Worm (Caenorhabditis elegans) whole organism, young adult: ENCODE results near the gene acp-1.
A peak's percentile ranks its signal among the peaks of the same experiment; 100 is the strongest.

Experiments used
- B0019.2 ChIP-seq: fragments of 200-800 bp; sonication (Bioruptor generic); conservative IDR thresholded peaks from 2 replicates; pipeline ENCODE4 v1.3.6; 2022; ENCODE audit warnings: missing genetic modification reagents, missing genetic modification characterization, missing compliant biosample characterization
- B0261.1 ChIP-seq: sonication (generic microtip); optimal IDR thresholded peaks from 2 replicates; lab custom pipeline; 2016; ENCODE audit warnings: mild to moderate bottlenecking, missing genetic modification characterization, moderate library complexity, missing compliant biosample characterization
- C06A6.2 ChIP-seq: fragments of 200-800 bp; sonication (Bioruptor generic); conservative IDR thresholded peaks from 2 replicates; pipeline ENCODE4 v1.3.6; 2022; ENCODE audit warnings: missing genetic modification characterization, missing compliant biosample characterization
- F52B5.7 ChIP-seq: sonication (generic microtip); optimal IDR thresholded peaks from 2 replicates; lab custom pipeline; 2016; ENCODE audit warnings: mild to moderate bottlenecking, missing genetic modification characterization, missing compliant biosample characterization
- F55B11.4 ChIP-seq: sonication (generic microtip); optimal IDR thresholded peaks from 2 replicates; lab custom pipeline; 2016; ENCODE audit warnings: missing compliant biosample characterization, missing genetic modification characterization, borderline replicate concordance; ENCODE audit not compliant: insufficient read depth
- Y53G8AR.9 ChIP-seq: fragments of 200-800 bp; sonication (Bioruptor generic); conservative IDR thresholded peaks from 2 replicates; pipeline ENCODE4 v1.3.6; 2022; ENCODE audit warnings: missing genetic modification reagents, missing genetic modification characterization, missing compliant biosample characterization
- Y56A3A.18 ChIP-seq: fragments of 200-800 bp; sonication (Bioruptor generic); IDR thresholded peaks from 2 replicates; pipeline ENCODE4 v1.3.6; 2022; ENCODE audit warnings: missing genetic modification reagents, missing genetic modification characterization, missing compliant biosample characterization
- Y95B8A.8 ChIP-seq: fragments of 200-800 bp; sonication (Bioruptor generic); IDR thresholded peaks from 2 replicates; pipeline ENCODE4 v1.3.6; 2022; ENCODE audit warnings: missing genetic modification reagents, missing genetic modification characterization, missing compliant biosample characterization
- ZK185.1 ChIP-seq: sonication (generic microtip); optimal IDR thresholded peaks from 2 replicates; lab custom pipeline; 2016; ENCODE audit warnings: mild to moderate bottlenecking, missing genetic modification characterization, missing compliant biosample characterization; ENCODE audit not compliant: poor library complexity, severe bottlenecking
- ceh-40 ChIP-seq: fragments of 200-800 bp; sonication (Bioruptor generic); IDR thresholded peaks from 2 replicates; pipeline ENCODE4 v1.3.6; 2022; ENCODE audit warnings: missing genetic modification characterization, missing compliant biosample characterization
- dox-1 ChIP-seq: fragments of 200-800 bp; sonication (Bioruptor generic); IDR thresholded peaks from 2 replicates; pipeline ENCODE4 v1.3.6; 2022; ENCODE audit warnings: missing genetic modification reagents, missing genetic modification characterization, missing compliant biosample characterization
- fkh-3 ChIP-seq: sonication (generic microtip); optimal IDR thresholded peaks from 2 replicates; lab custom pipeline; 2016; ENCODE audit warnings: mild to moderate bottlenecking, missing genetic modification characterization, missing compliant biosample characterization
- hmg-20 ChIP-seq: fragments of 200-800 bp; sonication (Bioruptor generic); IDR thresholded peaks from 2 replicates; pipeline ENCODE4 v1.3.6; 2022; ENCODE audit warnings: missing genetic modification reagents, missing genetic modification characterization, missing compliant biosample characterization
- hrde-1 ChIP-seq: sonication (generic microtip); optimal IDR thresholded peaks from 2 replicates; lab custom pipeline; 2016; ENCODE audit warnings: missing genetic modification characterization, mild to moderate bottlenecking, missing compliant biosample characterization, moderate library complexity, missing genotype, missing genetic modification reagents, borderline replicate concordance
- lin-26 ChIP-seq: fragments of 200-800 bp; sonication (Bioruptor generic); IDR thresholded peaks from 2 replicates; pipeline ENCODE4 v1.3.6; 2022; ENCODE audit warnings: missing genetic modification reagents, missing genetic modification characterization, missing compliant biosample characterization
- lin-35 ChIP-seq, 3 experiments: fragments of 150-350 bp in 2 of 3; sonication (generic microtip) in 1 of 3; optimal IDR thresholded peaks; 2 replicates each; lab custom pipeline; 2014 to 2018; ENCODE audit warnings: missing biosample characterization in 3 of 3, missing genetic modification characterization in 3 of 3, missing genetic modification reagents in 3 of 3
- lin-40 ChIP-seq: sonication (generic microtip); optimal IDR thresholded peaks from 2 replicates; lab custom pipeline; 2016; ENCODE audit warnings: missing genetic modification characterization, mild to moderate bottlenecking, missing compliant biosample characterization, missing genotype, missing genetic modification reagents
- lin-54 ChIP-seq: fragments of 200-800 bp; sonication (Bioruptor generic); optimal IDR thresholded peaks from 2 replicates; lab custom pipeline; 2018; ENCODE audit warnings: mild to moderate bottlenecking, missing genetic modification characterization, missing compliant biosample characterization
- lsy-27 ChIP-seq: sonication (generic microtip); optimal IDR thresholded peaks from 2 replicates; lab custom pipeline; 2017; ENCODE audit warnings: missing genetic modification characterization, mild to moderate bottlenecking, missing compliant biosample characterization, antibody characterized with exemption, missing genotype, borderline replicate concordance; ENCODE audit not compliant: insufficient read depth
- madf-10 ChIP-seq: sonication (generic microtip); optimal IDR thresholded peaks from 2 replicates; lab custom pipeline; 2016; ENCODE audit warnings: mild to moderate bottlenecking, missing genetic modification characterization, missing compliant biosample characterization
- mxl-1 ChIP-seq: sonication (generic microtip); optimal IDR thresholded peaks from 2 replicates; lab custom pipeline; 2016; ENCODE audit warnings: missing genetic modification characterization, missing compliant biosample characterization
- nfya-2 ChIP-seq: fragments of 200-800 bp; sonication (Bioruptor generic); IDR thresholded peaks from 2 replicates; pipeline ENCODE4 v1.3.6; 2022; ENCODE audit warnings: missing genetic modification reagents, missing genetic modification characterization, missing compliant biosample characterization
- nhr-27 ChIP-seq: fragments of 200-800 bp; sonication (Bioruptor generic); optimal IDR thresholded peaks from 2 replicates; lab custom pipeline; 2018; ENCODE audit warnings: mild to moderate bottlenecking, missing genetic modification characterization, moderate library complexity, missing compliant biosample characterization
- pbrm-1 ChIP-seq: fragments of 200-800 bp; sonication (Bioruptor generic); IDR thresholded peaks from 2 replicates; pipeline ENCODE4 v1.3.6; 2022; ENCODE audit warnings: missing genetic modification reagents, missing genetic modification characterization, missing compliant biosample characterization
- pha-4 ChIP-seq: fragments of 150-350 bp; sonication (generic microtip); optimal IDR thresholded peaks from 2 replicates; lab custom pipeline; 2014; ENCODE audit warnings: missing biosample characterization, missing genetic modification reagents, missing genetic modification characterization
- rec-8 ChIP-seq, 2 experiments: sonication (generic microtip); optimal IDR thresholded peaks; 2 replicates each; lab custom pipeline; 2016; ENCODE audit warnings: mild to moderate bottlenecking in 2 of 2, missing genetic modification characterization in 2 of 2, missing genetic modification reagents in 2 of 2, missing genotype in 2 of 2, missing biosample characterization in 1 of 2, missing compliant biosample characterization in 1 of 2, moderate library complexity in 1 of 2
- snpc-3.4 ChIP-seq: sonication (generic microtip); optimal IDR thresholded peaks from 2 replicates; lab custom pipeline; 2017; ENCODE audit warnings: missing genetic modification characterization, mild to moderate bottlenecking, missing compliant biosample characterization, antibody characterized with exemption, moderate library complexity, missing genotype, missing genetic modification reagents
- snpc-4 ChIP-seq, 5 experiments: fragments of 150-350 bp in 1 of 5; sonication (generic microtip) in 4 of 5; optimal IDR thresholded peaks; 2 replicates each; lab custom pipeline; 2014 to 2018; ENCODE audit warnings: missing genetic modification characterization in 5 of 5, missing biosample characterization in 3 of 5, antibody characterized with exemption in 2 of 5, mild to moderate bottlenecking in 2 of 5, missing compliant biosample characterization in 2 of 5, missing genotype in 2 of 5, moderate library complexity in 2 of 5, missing genetic modification reagents in 1 of 5
- tbp1 ChIP-seq: fragments of 200-800 bp; sonication (Bioruptor generic); optimal IDR thresholded peaks from 2 replicates; lab custom pipeline; 2018; ENCODE audit warnings: mild to moderate bottlenecking, missing genetic modification characterization, missing compliant biosample characterization
- tlf-1 ChIP-seq: fragments of 200-800 bp; sonication (Bioruptor generic); optimal IDR thresholded peaks from 2 replicates; lab custom pipeline; 2018; ENCODE audit warnings: mild to moderate bottlenecking, missing genetic modification characterization, missing compliant biosample characterization
- unc-130 ChIP-seq: sonication (generic microtip); optimal IDR thresholded peaks from 2 replicates; lab custom pipeline; 2016; ENCODE audit warnings: missing genetic modification reagents, missing genetic modification characterization, missing compliant biosample characterization
- zim-3 ChIP-seq: sonication (generic microtip); optimal IDR thresholded peaks from 2 replicates; lab custom pipeline; 2017; ENCODE audit warnings: mild to moderate bottlenecking, missing genetic modification characterization, moderate library complexity, missing compliant biosample characterization
- ztf-25 ChIP-seq: fragments of 200-800 bp; sonication (Bioruptor generic); IDR thresholded peaks from 2 replicates; pipeline ENCODE4 v1.3.6; 2022; ENCODE audit warnings: missing genetic modification reagents, missing genetic modification characterization, missing compliant biosample characterization
- ztf-3 ChIP-seq: fragments of 200-800 bp; sonication (Bioruptor generic); optimal IDR thresholded peaks from 2 replicates; lab custom pipeline; 2018; ENCODE audit warnings: mild to moderate bottlenecking, missing genetic modification characterization, missing compliant biosample characterization

Gene acp-1

ce11 chrX:3347904-3348441 is 37.3 kb downstream of the acp-1 start, which contains the start of gene ZK816.3 (continued):
- TF ChIP-seq lsy-27 (tag; lab: Kevin White, UChicago): no peak
- 0 out of 2 replicates have a peak, but pooled peaks have one; percentile 27 for TF ChIP-seq Y53G8AR.9 (GFP tag; lab: Robert Waterston, UW)
- peak; percentile 64 for TF ChIP-seq B0261.1
- TF ChIP-seq tlf-1 (GFP tag; lab: Kevin White, UChicago): no peak
- TF ChIP-seq lin-54: no peak
- TF ChIP-seq nfya-2 (GFP tag; lab: Robert Waterston, UW): no peak
- peak; percentile 33; the same call in 1 of the 2 replicates for TF ChIP-seq ceh-40 (GFP tag; lab: Robert Waterston, UW)
- TF ChIP-seq pbrm-1 (GFP tag; lab: Robert Waterston, UW): peak; percentile 55; the same call in 1 of the 2 replicates
- peak; percentile 85 for TF ChIP-seq tbp1
- TF ChIP-seq snpc-4 (GFP tag; optimal IDR thresholded peaks at IDR 0.05; lab: Kevin White, UChicago): peak; percentile 57
- TF ChIP-seq snpc-4 (tag; optimal IDR thresholded peaks at IDR 0.05; lab: Kevin White, UChicago): peak in 2 of 4 experiments; percentile 25 to 65
- TF ChIP-seq snpc-3.4 (tag; lab: Kevin White, UChicago): peak; percentile 3
- no peak for TF ChIP-seq C06A6.2 (GFP tag; lab: Robert Waterston, UW)
- peak; percentile 83 for TF ChIP-seq lin-26 (GFP tag; lab: Robert Waterston, UW)
- peak; percentile 61; the same call in 1 of the 2 replicates for TF ChIP-seq ztf-25 (GFP tag; lab: Robert Waterston, UW)
- TF ChIP-seq unc-130 (GFP tag; lab: Kevin White, UChicago): no peak
- 0 out of 2 replicates have a peak, but pooled peaks have one; percentile 66 for TF ChIP-seq Y56A3A.18 (GFP tag; lab: Robert Waterston, UW)
- TF ChIP-seq hrde-1 (tag; lab: Kevin White, UChicago): no peak
- no peak for TF ChIP-seq pha-4
- no peak for TF ChIP-seq ztf-3 (GFP tag; lab: Kevin White, UChicago)
- no peak for TF ChIP-seq Y95B8A.8 (GFP tag; lab: Robert Waterston, UW)
- no peak for TF ChIP-seq F55B11.4 (tag; lab: Kevin White, UChicago)
- TF ChIP-seq lin-35 (GFP tag; optimal IDR thresholded peaks at IDR 0.05; lab: Kevin White, UChicago): no peak
- peak; percentile 64; the same call in 1 of the 2 replicates for TF ChIP-seq dox-1 (GFP tag; lab: Robert Waterston, UW)
- peak; percentile 50 for TF ChIP-seq ZK185.1
- peak; percentile 2 for TF ChIP-seq mxl-1 (tag; lab: Kevin White, UChicago)
- no peak for TF ChIP-seq zim-3 (tag; lab: Kevin White, UChicago)
- TF ChIP-seq F52B5.7 (tag; lab: Kevin White, UChicago): peak; percentile 5

- TF ChIP-seq lin-40 (tag; lab: Kevin White, UChicago) (no peak), madf-10 (tag; lab: Kevin White, UChicago) (no peak), snpc-4 (GFP tag; optimal IDR thresholded peaks at IDR 0.05; lab: Kevin White, UChicago) (no peak), snpc-4 (tag; optimal IDR thresholded peaks at IDR 0.05; lab: Kevin White, UChicago) (no peak), nhr-27 (tag; lab: Kevin White, UChicago) (no peak), nfya-2 (GFP tag; lab: Robert Waterston, UW) (no peak), hmg-20 (GFP tag; lab: Robert Waterston, UW) (no peak), rec-8 (tag; optimal IDR thresholded peaks at IDR 0.05; lab: Kevin White, UChicago) (no peak), fkh-3 (tag; lab: Kevin White, UChicago) (no peak), B0019.2 (no peak)
Observed at ce11 chrX:3343620-3344197, 41.6 kb downstream of the acp-1 start.
